Fruit fly (Drosophila melanogaster): Measurements from ENCODE around the gene MICU1.
A peak's percentile ranks its signal among the peaks of the same experiment; 100 is the strongest.

MICU1 gene

dm6 chr2L:7175786-7176185 lies 6.2 kb upstream of the MICU1 start (continued):
- TF ChIP-seq nmo (GFP tag; optimal IDR thresholded peaks at IDR 0.05): peak; percentile 28
- peak; percentile 43; the same call in 1 of the 3 replicates for TF ChIP-seq Mrtf (GFP tag; IDR thresholded peaks at IDR 0.05)
- TF ChIP-seq dan (GFP tag; IDR thresholded peaks at IDR 0.05): no peak
- peak; percentile 12 for TF ChIP-seq bcd (GFP tag; optimal IDR thresholded peaks at IDR 0.05)
- 0 out of 3 replicates have a peak, but pooled peaks have one; percentile 10 for TF ChIP-seq row (GFP tag; IDR thresholded peaks at IDR 0.05)
- peak; percentile 60 for TF ChIP-seq tgo (GFP tag; IDR thresholded peaks at IDR 0.05)
- no peak for TF ChIP-seq Usf (GFP tag; optimal IDR thresholded peaks at IDR 0.05)
- TF ChIP-seq CG30431 (GFP tag; optimal IDR thresholded peaks at IDR 0.05): peak; percentile 11
- peak; percentile 28; the same call in 1 of the 2 replicates for TF ChIP-seq slbo (GFP tag; IDR thresholded peaks at IDR 0.05)
- no peak for TF ChIP-seq CG11085 (GFP tag; IDR thresholded peaks at IDR 0.05)
- no peak for TF ChIP-seq ato (GFP tag; IDR thresholded peaks at IDR 0.05; ENCODE audit: partially characterized antibody)
- no peak for TF ChIP-seq Antp (GFP tag; optimal IDR thresholded peaks at IDR 0.05)
- 0 out of 2 replicates have a peak, but pooled peaks have one; percentile 26 for TF ChIP-seq klu (GFP tag; IDR thresholded peaks at IDR 0.05)
- TF ChIP-seq onecut (GFP tag; IDR thresholded peaks at IDR 0.05): no peak
- TF ChIP-seq Med (GFP tag): peak; percentile 87
- TF ChIP-seq CG2889 (GFP tag; IDR thresholded peaks at IDR 0.05): no peak
- no peak for TF ChIP-seq C15 (GFP tag; IDR thresholded peaks at IDR 0.05)
- no peak for TF ChIP-seq MESR4 (GFP tag; optimal IDR thresholded peaks at IDR 0.05)
- TF ChIP-seq chif (GFP tag; optimal IDR thresholded peaks at IDR 0.05): peak in 1 of 2 experiments; percentile 44
- TF ChIP-seq zf30C (GFP tag; optimal IDR thresholded peaks at IDR 0.05): no peak
- TF ChIP-seq CG33213 (GFP tag; optimal IDR thresholded peaks at IDR 0.05): no peak
- peak; percentile 6 for TF ChIP-seq CG1792 (GFP tag; optimal IDR thresholded peaks at IDR 0.05)
- TF ChIP-seq wdn (GFP tag; IDR thresholded peaks at IDR 0.05): no peak
- peak; percentile 47 for TF ChIP-seq CG4820 (GFP tag; optimal IDR thresholded peaks at IDR 0.05)
- TF ChIP-seq az2 (GFP tag; optimal IDR thresholded peaks at IDR 0.05): no peak
- no peak for TF ChIP-seq da (GFP tag; optimal IDR thresholded peaks at IDR 0.05)
- no peak for TF ChIP-seq Bdp1 (GFP tag; optimal IDR thresholded peaks at IDR 0.05)
- no peak for TF ChIP-seq Oaz (GFP tag; IDR thresholded peaks at IDR 0.05)
- no peak for TF ChIP-seq tna (GFP tag; IDR thresholded peaks at IDR 0.05; ENCODE audit: partially characterized antibody)
- TF ChIP-seq Sox102F (GFP tag; optimal IDR thresholded peaks at IDR 0.05): peak; percentile 45
- TF ChIP-seq Ravus (GFP tag; IDR thresholded peaks at IDR 0.05): no peak
- TF ChIP-seq CG43689 (GFP tag; IDR thresholded peaks at IDR 0.05): no peak
- TF ChIP-seq Ptx1 (GFP tag; IDR thresholded peaks at IDR 0.05): peak; percentile 55; the same call in 1 of the 2 replicates
- peak; percentile 18 for TF ChIP-seq bab2 (GFP tag; optimal IDR thresholded peaks at IDR 0.05)
- peak; percentile 13 for TF ChIP-seq grau (tag; optimal IDR thresholded peaks at IDR 0.05)
- TF ChIP-seq Ets65A (GFP tag): peak; percentile 95
- no peak for TF ChIP-seq disco-r (GFP tag; optimal IDR thresholded peaks at IDR 0.05)
- TF ChIP-seq dysf (GFP tag; IDR thresholded peaks at IDR 0.05): peak; percentile 44; the same call in 1 of the 3 replicates
- peak; percentile 18 for TF ChIP-seq CG5245 (GFP tag; optimal IDR thresholded peaks at IDR 0.05)
- TF ChIP-seq vvl (GFP tag; IDR thresholded peaks at IDR 0.05): peak; percentile 43; the same call in 1 of the 2 replicates

dm6 chr2L:7179276-7179675 lies 2.8 kb upstream of the MICU1 start:
- TF ChIP-seq row (GFP tag; IDR thresholded peaks at IDR 0.05) (peak; percentile 10; the same call in 1 of the 3 replicates), Pdp1 (GFP tag; optimal IDR thresholded peaks at IDR 0.05) (peak in 1 of 2 experiments; percentile 8), ase (GFP tag; IDR thresholded peaks at IDR 0.05) (no peak)
